Worm (Caenorhabditis elegans) whole organism, young adult: ENCODE results near the gene T06D8.9.

ENCODE experiments used
- B0019.2 ChIP-seq: fragments of 200-800 bp; sonication (Bioruptor generic); conservative IDR thresholded peaks from 2 replicates; pipeline ENCODE4 v1.3.6; 2022; ENCODE audit warnings: missing genetic modification reagents, missing genetic modification characterization, missing compliant biosample characterization
- B0261.1 ChIP-seq: sonication (generic microtip); optimal IDR thresholded peaks from 2 replicates; lab custom pipeline; 2016; ENCODE audit warnings: mild to moderate bottlenecking, missing genetic modification characterization, moderate library complexity, missing compliant biosample characterization
- C06A6.2 ChIP-seq: fragments of 200-800 bp; sonication (Bioruptor generic); conservative IDR thresholded peaks from 2 replicates; pipeline ENCODE4 v1.3.6; 2022; ENCODE audit warnings: missing genetic modification characterization, missing compliant biosample characterization
- D2030.7 ChIP-seq: fragments of 200-800 bp; sonication (Bioruptor generic); IDR thresholded peaks from 2 replicates; pipeline ENCODE4 v1.3.6; 2022; ENCODE audit warnings: missing genetic modification reagents, missing genetic modification characterization, missing compliant biosample characterization
- F33H1.4 ChIP-seq: fragments of 200-800 bp; sonication (Bioruptor generic); IDR thresholded peaks from 2 replicates; pipeline ENCODE4 v1.3.6; 2022; ENCODE audit warnings: missing genetic modification reagents, missing genetic modification characterization, missing compliant biosample characterization
- F37B4.10 ChIP-seq: fragments of 200-800 bp; sonication (Bioruptor generic); IDR thresholded peaks from 2 replicates; pipeline ENCODE4 v1.3.6; 2022; ENCODE audit warnings: missing genetic modification characterization, missing compliant biosample characterization
- F49E8.2 ChIP-seq: sonication (generic microtip); optimal IDR thresholded peaks from 3 replicates; lab custom pipeline; 2017; ENCODE audit warnings: missing genetic modification characterization, mild to moderate bottlenecking, missing compliant biosample characterization, antibody characterized with exemption, moderate library complexity; ENCODE audit not compliant: insufficient read depth
- Y56A3A.18 ChIP-seq: fragments of 200-800 bp; sonication (Bioruptor generic); IDR thresholded peaks from 2 replicates; pipeline ENCODE4 v1.3.6; 2022; ENCODE audit warnings: missing genetic modification reagents, missing genetic modification characterization, missing compliant biosample characterization
- Y79H2A.3 ChIP-seq: fragments of 200-800 bp; sonication (Bioruptor generic); conservative IDR thresholded peaks from 2 replicates; pipeline ENCODE4 v1.3.6; 2022; ENCODE audit warnings: missing genetic modification reagents, missing genetic modification characterization, missing compliant biosample characterization
- ZK185.1 ChIP-seq: sonication (generic microtip); optimal IDR thresholded peaks from 2 replicates; lab custom pipeline; 2016; ENCODE audit warnings: mild to moderate bottlenecking, missing genetic modification characterization, missing compliant biosample characterization; ENCODE audit not compliant: poor library complexity, severe bottlenecking
- athp-1 ChIP-seq: sonication (generic microtip); optimal IDR thresholded peaks from 2 replicates; lab custom pipeline; 2017; ENCODE audit warnings: mild to moderate bottlenecking, missing genetic modification characterization, missing compliant biosample characterization
- attf-6 ChIP-seq: fragments of 200-800 bp; sonication (Bioruptor generic); IDR thresholded peaks from 2 replicates; pipeline ENCODE4 v1.3.6; 2022; ENCODE audit warnings: missing genetic modification reagents, missing genetic modification characterization, missing compliant biosample characterization
- bed-2 ChIP-seq: fragments of 200-800 bp; sonication (Bioruptor generic); IDR thresholded peaks from 2 replicates; pipeline ENCODE4 v1.3.6; 2022; ENCODE audit warnings: missing genetic modification reagents, missing genetic modification characterization, missing compliant biosample characterization
- cebp-1 ChIP-seq, 2 experiments: fragments of 200-800 bp in 1 of 2; sonication (Bioruptor generic) in 1 of 2; sonication (generic microtip) in 1 of 2; IDR thresholded peaks in 1 of 2; optimal IDR thresholded peaks in 1 of 2; 2 replicates each; pipeline versions ENCODE4 v1.3.6 to Lab custom; 2017 to 2022; ENCODE audit warnings: missing compliant biosample characterization in 2 of 2, missing genetic modification characterization in 2 of 2, mild to moderate bottlenecking in 1 of 2, missing genetic modification reagents in 1 of 2, moderate library complexity in 1 of 2
- ceh-40 ChIP-seq: fragments of 200-800 bp; sonication (Bioruptor generic); IDR thresholded peaks from 2 replicates; pipeline ENCODE4 v1.3.6; 2022; ENCODE audit warnings: missing genetic modification characterization, missing compliant biosample characterization
- ceh-79 ChIP-seq: sonication (generic microtip); optimal IDR thresholded peaks from 2 replicates; lab custom pipeline; 2017; ENCODE audit warnings: mild to moderate bottlenecking, missing genetic modification characterization, missing compliant biosample characterization
- ceh-91 ChIP-seq: fragments of 200-800 bp; sonication (Bioruptor generic); IDR thresholded peaks from 2 replicates; pipeline ENCODE4 v1.3.6; 2022; ENCODE audit warnings: missing genetic modification reagents, missing genetic modification characterization, missing compliant biosample characterization
- die-1 ChIP-seq: sonication (generic microtip); optimal IDR thresholded peaks from 2 replicates; lab custom pipeline; 2016; ENCODE audit warnings: missing genotype, mild to moderate bottlenecking, missing genetic modification characterization, missing compliant biosample characterization
- dpff-1 ChIP-seq: sonication (generic microtip); optimal IDR thresholded peaks from 2 replicates; lab custom pipeline; 2017; ENCODE audit warnings: mild to moderate bottlenecking, missing genetic modification characterization, missing compliant biosample characterization
- dpl-1 ChIP-seq: fragments of 150-350 bp; optimal IDR thresholded peaks from 2 replicates; lab custom pipeline; 2014; ENCODE audit warnings: missing biosample characterization, missing genetic modification reagents, missing genetic modification characterization
- egl-44 ChIP-seq: fragments of 200-800 bp; sonication (Bioruptor generic); IDR thresholded peaks from 2 replicates; pipeline ENCODE4 v1.3.6; 2022; ENCODE audit warnings: missing genetic modification reagents, missing genetic modification characterization, missing compliant biosample characterization
- ets-4 ChIP-seq: fragments of 200-800 bp; sonication (Bioruptor generic); optimal IDR thresholded peaks from 2 replicates; lab custom pipeline; 2018; ENCODE audit warnings: mild to moderate bottlenecking, missing genetic modification characterization, missing compliant biosample characterization
- fkh-3 ChIP-seq: sonication (generic microtip); optimal IDR thresholded peaks from 2 replicates; lab custom pipeline; 2016; ENCODE audit warnings: mild to moderate bottlenecking, missing genetic modification characterization, missing compliant biosample characterization
- him-1 ChIP-seq: sonication (generic microtip); optimal IDR thresholded peaks from 2 replicates; lab custom pipeline; 2016; ENCODE audit warnings: missing genotype, missing genetic modification reagents, missing genetic modification characterization, missing compliant biosample characterization
- hsf-1 ChIP-seq: fragments of 200-800 bp; sonication (Bioruptor generic); IDR thresholded peaks from 2 replicates; pipeline ENCODE4 v1.3.6; 2022; ENCODE audit warnings: missing genetic modification reagents, missing genetic modification characterization, missing compliant biosample characterization
- lin-40 ChIP-seq: sonication (generic microtip); optimal IDR thresholded peaks from 2 replicates; lab custom pipeline; 2016; ENCODE audit warnings: missing genetic modification characterization, mild to moderate bottlenecking, missing compliant biosample characterization, missing genotype, missing genetic modification reagents
- lsl-1 ChIP-seq: fragments of 200-800 bp; sonication (Bioruptor generic); optimal IDR thresholded peaks from 2 replicates; lab custom pipeline; 2018; ENCODE audit warnings: mild to moderate bottlenecking, missing genetic modification characterization, moderate library complexity, missing compliant biosample characterization
- madf-10 ChIP-seq: sonication (generic microtip); optimal IDR thresholded peaks from 2 replicates; lab custom pipeline; 2016; ENCODE audit warnings: mild to moderate bottlenecking, missing genetic modification characterization, missing compliant biosample characterization
- madf-6 ChIP-seq: fragments of 200-800 bp; sonication (Bioruptor generic); IDR thresholded peaks from 2 replicates; pipeline ENCODE4 v1.3.6; 2022; ENCODE audit warnings: missing genetic modification reagents, missing genetic modification characterization, missing compliant biosample characterization
- madf-8 ChIP-seq: fragments of 200-800 bp; sonication (Bioruptor generic); conservative IDR thresholded peaks from 2 replicates; pipeline ENCODE4 v1.3.6; 2022; ENCODE audit warnings: missing genetic modification reagents, missing genetic modification characterization, missing compliant biosample characterization
- nfya-1 ChIP-seq: sonication (generic microtip); optimal IDR thresholded peaks from 2 replicates; lab custom pipeline; 2017; ENCODE audit warnings: antibody characterized with exemption, missing compliant biosample characterization, missing genetic modification characterization, borderline replicate concordance; ENCODE audit not compliant: insufficient read depth
- nfya-2 ChIP-seq: fragments of 200-800 bp; sonication (Bioruptor generic); IDR thresholded peaks from 2 replicates; pipeline ENCODE4 v1.3.6; 2022; ENCODE audit warnings: missing genetic modification reagents, missing genetic modification characterization, missing compliant biosample characterization
- rcor-1 ChIP-seq: fragments of 200-800 bp; sonication (Bioruptor generic); IDR thresholded peaks from 2 replicates; pipeline ENCODE4 v1.3.6; 2022; ENCODE audit warnings: missing genetic modification reagents, missing genetic modification characterization, missing compliant biosample characterization
- repo-1 ChIP-seq: sonication (generic microtip); optimal IDR thresholded peaks from 2 replicates; lab custom pipeline; 2017; ENCODE audit warnings: mild to moderate bottlenecking, missing genetic modification characterization, missing compliant biosample characterization
- tbp1 ChIP-seq: fragments of 200-800 bp; sonication (Bioruptor generic); optimal IDR thresholded peaks from 2 replicates; lab custom pipeline; 2018; ENCODE audit warnings: mild to moderate bottlenecking, missing genetic modification characterization, missing compliant biosample characterization
- tlf-1 ChIP-seq: fragments of 200-800 bp; sonication (Bioruptor generic); optimal IDR thresholded peaks from 2 replicates; lab custom pipeline; 2018; ENCODE audit warnings: mild to moderate bottlenecking, missing genetic modification characterization, missing compliant biosample characterization
- unc-62 ChIP-seq: fragments of 150-350 bp; optimal IDR thresholded peaks from 2 replicates; lab custom pipeline; 2014; ENCODE audit warnings: missing biosample characterization, missing genetic modification reagents, missing genetic modification characterization
- xnd-1 ChIP-seq: sonication (generic microtip); optimal IDR thresholded peaks from 2 replicates; lab custom pipeline; 2016; ENCODE audit warnings: missing genotype, missing genetic modification reagents, missing genetic modification characterization, missing compliant biosample characterization

Gene T06D8.9

DNA sequence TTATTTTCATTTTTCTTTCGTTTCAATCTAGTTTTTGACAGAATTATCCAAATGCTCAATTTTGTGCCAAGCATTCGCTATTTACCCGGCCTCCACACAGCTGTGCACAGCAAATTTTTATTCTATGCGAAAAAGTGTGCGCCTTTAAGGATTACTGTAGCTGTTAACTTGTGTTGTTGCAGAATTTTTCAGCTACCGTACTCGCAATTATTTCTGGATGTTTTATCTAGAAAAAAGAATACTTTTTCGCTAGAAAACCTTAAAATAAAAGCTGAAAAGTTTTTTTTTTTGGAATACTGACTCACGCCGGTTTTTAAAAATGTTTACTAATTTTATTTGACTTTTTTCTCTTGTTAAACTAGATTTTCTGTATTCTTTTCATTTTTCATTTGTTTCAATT is 2.1 kb downstream of the T06D8.9 start:
- TF ChIP-seq F33H1.4 (GFP tag; lab: Robert Waterston, UW): peak; percentile 56
- peak; percentile 96 for TF ChIP-seq lsl-1 (GFP tag; lab: Kevin White, UChicago)
- TF ChIP-seq madf-10 (tag; lab: Kevin White, UChicago): no peak
- no peak for TF ChIP-seq C06A6.2 (GFP tag; lab: Robert Waterston, UW)
- peak; percentile 93 for TF ChIP-seq xnd-1 (tag; lab: Kevin White, UChicago)
- peak; percentile 46 for TF ChIP-seq F49E8.2 (tag; lab: Kevin White, UChicago)
- no peak for TF ChIP-seq attf-6 (GFP tag; lab: Robert Waterston, UW)
- peak; percentile 81 for TF ChIP-seq madf-6
- peak; percentile 9; the same call in 1 of the 2 replicates for TF ChIP-seq ceh-91 (GFP tag; lab: Robert Waterston, UW)
- no peak for TF ChIP-seq ZK185.1
- peak; percentile 70 for TF ChIP-seq athp-1 (tag; lab: Kevin White, UChicago)
- TF ChIP-seq repo-1 (tag; lab: Kevin White, UChicago): no peak
- TF ChIP-seq lin-40 (tag; lab: Kevin White, UChicago): no peak
- TF ChIP-seq B0019.2: peak; percentile 99
- peak; percentile 74 for TF ChIP-seq madf-8 (GFP tag; lab: Robert Waterston, UW)
- TF ChIP-seq egl-44 (GFP tag; lab: Robert Waterston, UW): no peak
- TF ChIP-seq cebp-1 (GFP tag; IDR thresholded peaks at IDR 0.05; lab: Robert Waterston, UW): no peak
- no peak for TF ChIP-seq cebp-1 (tag; optimal IDR thresholded peaks at IDR 0.05; lab: Kevin White, UChicago)
- TF ChIP-seq D2030.7 (GFP tag; lab: Robert Waterston, UW): no peak; the same call in 1 of the 2 replicates
- no peak for TF ChIP-seq F37B4.10
- no peak for TF ChIP-seq dpff-1 (tag; lab: Kevin White, UChicago)
- TF ChIP-seq him-1 (tag; lab: Kevin White, UChicago): peak; percentile 76
- TF ChIP-seq rcor-1 (GFP tag; lab: Robert Waterston, UW): 0 out of 2 replicates have a peak, but pooled peaks have one; percentile 10
- TF ChIP-seq, all 124 proteins: peak for 11

DNA sequence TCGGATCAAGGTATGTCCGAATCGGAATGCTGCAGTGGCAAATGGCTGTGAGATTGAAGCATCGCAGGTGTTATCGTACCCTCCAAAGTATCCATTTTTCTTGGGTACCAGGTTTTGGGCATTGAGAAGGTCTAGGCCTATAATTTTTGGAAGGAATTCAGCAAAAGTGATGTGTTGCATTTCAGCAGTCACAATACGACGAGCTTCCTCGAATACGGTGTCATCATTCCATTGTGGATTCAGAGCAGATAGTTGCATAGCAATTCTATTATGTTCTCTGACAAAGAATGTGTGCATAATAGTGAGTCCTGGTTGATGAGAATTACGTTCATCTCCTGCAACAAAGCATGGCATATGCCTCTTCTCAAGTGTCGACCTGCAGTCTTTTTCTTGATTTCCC is 3.5 kb downstream of the T06D8.9 start:
- TF ChIP-seq Y79H2A.3 (no peak), Y56A3A.18 (no peak), ceh-40 (no peak), bed-2 (GFP tag; lab: Robert Waterston, UW) (no peak), tlf-1 (GFP tag; lab: Kevin White, UChicago) (no peak), unc-62 (GFP tag; lab: Kevin White, UChicago) (no peak), ceh-79 (tag; lab: Kevin White, UChicago) (no peak), egl-44 (GFP tag; lab: Robert Waterston, UW) (no peak), nfya-2 (GFP tag; lab: Robert Waterston, UW) (no peak), hsf-1 (GFP tag; lab: Robert Waterston, UW) (no peak), ets-4 (GFP tag; lab: Kevin White, UChicago) (no peak), dpl-1 (no peak), B0261.1 (tag; lab: Kevin White, UChicago) (no peak), ceh-91 (GFP tag; lab: Robert Waterston, UW) (no peak), nfya-1 (tag; lab: Kevin White, UChicago) (no peak), fkh-3 (no peak), C06A6.2 (GFP tag; lab: Robert Waterston, UW) (no peak), tbp1 (no peak), xnd-1 (tag; lab: Kevin White, UChicago) (no peak), die-1 (no peak)
- TF ChIP-seq, all 124 proteins: peak for 0
